Worm (Caenorhabditis elegans) whole organism, early embryonic: ENCODE results near the gene F35E8.6.

Experiments used
- B0310.2 ChIP-seq: sonication (generic microtip); optimal IDR thresholded peaks from 2 replicates; lab custom pipeline; 2016; ENCODE audit warnings: mild to moderate bottlenecking, missing genetic modification characterization, missing compliant biosample characterization
- F13C5.2 ChIP-seq: sonication (generic microtip); optimal IDR thresholded peaks from 2 replicates; lab custom pipeline; 2017; ENCODE audit warnings: mild to moderate bottlenecking, missing genetic modification characterization, inconsistent platforms, missing compliant biosample characterization
- ama-1 ChIP-seq: fragments of 150-350 bp; optimal IDR thresholded peaks from 2 replicates; lab custom pipeline; 2014
- ceh-36 ChIP-seq: sonication (generic microtip); optimal IDR thresholded peaks from 2 replicates; lab custom pipeline; 2016; ENCODE audit warnings: missing genetic modification characterization, inconsistent platforms, missing compliant biosample characterization
- flt-1 ChIP-seq: fragments of 200-800 bp; sonication (Bioruptor generic); IDR thresholded peaks from 2 replicates; pipeline ENCODE4 v1.3.6; 2022; ENCODE audit warnings: missing genetic modification characterization, missing compliant biosample characterization
- hmbx-1 ChIP-seq: sonication (generic microtip); optimal IDR thresholded peaks from 2 replicates; lab custom pipeline; 2016; ENCODE audit warnings: mild to moderate bottlenecking, missing genetic modification characterization, missing compliant biosample characterization
- hmg-4 ChIP-seq: fragments of 200-800 bp; sonication (Bioruptor generic); optimal IDR thresholded peaks from 2 replicates; lab custom pipeline; 2018; ENCODE audit warnings: mild to moderate bottlenecking, missing genetic modification characterization, missing compliant biosample characterization
- hnd-1 ChIP-seq: sonication (generic microtip); optimal IDR thresholded peaks from 2 replicates; lab custom pipeline; 2016; ENCODE audit warnings: missing genetic modification characterization, missing compliant biosample characterization
- pes-1 ChIP-seq: fragments of 200-800 bp; sonication (Bioruptor generic); IDR thresholded peaks from 2 replicates; pipeline ENCODE4 v1.3.6; 2022; ENCODE audit warnings: missing genetic modification reagents, missing genetic modification characterization, missing compliant biosample characterization
- scrt-1 ChIP-seq: fragments of 200-800 bp; sonication (Bioruptor generic); IDR thresholded peaks from 2 replicates; pipeline ENCODE4 v1.3.6; 2022; ENCODE audit warnings: missing genetic modification characterization, missing compliant biosample characterization
- sea-1 ChIP-seq: fragments of 200-800 bp; sonication (Bioruptor generic); conservative IDR thresholded peaks from 2 replicates; pipeline ENCODE4 v1.3.6; 2022; ENCODE audit warnings: missing genetic modification characterization, missing compliant biosample characterization
- tbx-11 ChIP-seq: fragments of 200-800 bp; sonication (Bioruptor generic); IDR thresholded peaks from 2 replicates; pipeline ENCODE4 v1.3.6; 2022; ENCODE audit warnings: missing genetic modification characterization, missing compliant biosample characterization
- tbx-37 ChIP-seq: fragments of 200-800 bp; sonication (Bioruptor generic); conservative IDR thresholded peaks from 2 replicates; pipeline ENCODE4 v1.3.6; 2022; ENCODE audit warnings: missing genetic modification reagents, missing genetic modification characterization, missing compliant biosample characterization
- tra-4 ChIP-seq: sonication (generic microtip); optimal IDR thresholded peaks from 2 replicates; lab custom pipeline; 2017; ENCODE audit warnings: missing genetic modification characterization, missing compliant biosample characterization

The F35E8.6 gene

DNA sequence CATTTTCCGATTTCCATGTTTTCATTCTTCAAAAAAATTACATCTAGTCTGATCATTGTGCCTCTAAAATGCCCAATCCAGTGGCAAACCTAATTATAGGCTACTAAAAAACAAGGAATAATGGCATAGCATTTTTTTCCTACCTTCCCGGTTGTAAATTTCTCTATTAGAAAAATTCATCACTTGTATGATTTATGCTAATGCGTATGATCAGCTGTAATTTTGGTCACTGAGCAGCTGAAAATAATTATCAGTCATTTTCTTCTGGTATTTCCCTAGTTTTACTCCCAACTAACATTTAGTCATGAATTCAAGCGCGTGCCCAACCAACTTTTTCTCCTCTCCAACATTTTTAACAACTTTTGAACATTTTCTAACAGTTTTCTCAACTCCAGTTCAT is 43.5 kb downstream of the F35E8.6 start, which contains the start of gene srh-186:
Gene srh-186 (plus strand): TSS at position 301 of the 400 bp plus-strand sequence.
- TF ChIP-seq sea-1 (GFP tag; lab: Robert Waterston, UW): no peak
- no peak for TF ChIP-seq F13C5.2 (tag; lab: Kevin White, UChicago)
- TF ChIP-seq scrt-1 (GFP tag; lab: Robert Waterston, UW): no peak

ce11 chrV:15957098-15957497 is 45.1 kb downstream of the F35E8.6 start, which contains the start of gene F36G9.3:
Gene F36G9.3 (plus strand): TSS chrV:15957398.
- TF ChIP-seq ceh-36 (tag; lab: Kevin White, UChicago): no peak
- no peak for TF ChIP-seq tbx-11
- TF ChIP-seq hmbx-1 (tag; lab: Kevin White, UChicago): no peak
- no peak for TF ChIP-seq flt-1
- no peak for TF ChIP-seq hmg-4 (GFP tag; lab: Kevin White, UChicago)
- no peak for TF ChIP-seq F13C5.2 (tag; lab: Kevin White, UChicago)
- TF ChIP-seq hnd-1 (tag; lab: Kevin White, UChicago): no peak
- TF ChIP-seq sea-1 (GFP tag; lab: Robert Waterston, UW): no peak

- no peak for TF ChIP-seq flt-1
- no peak for TF ChIP-seq pes-1
- TF ChIP-seq hnd-1 (tag; lab: Kevin White, UChicago): no peak
- no peak for TF ChIP-seq tbx-37 (GFP tag; lab: Robert Waterston, UW)
- TF ChIP-seq tbx-11: no peak
- TF ChIP-seq ceh-36 (tag; lab: Kevin White, UChicago): no peak
- TF ChIP-seq ama-1 (lab: Kevin White, UChicago): no peak
- TF ChIP-seq tra-4 (tag; lab: Kevin White, UChicago): no peak
- no peak for TF ChIP-seq B0310.2 (tag; lab: Kevin White, UChicago)
- no peak for TF ChIP-seq hmg-4 (GFP tag; lab: Kevin White, UChicago)
These were observed 47.5 kb downstream of the F35E8.6 start for ce11 chrV:15959456-15959855.
